Fruit fly (Drosophila melanogaster): ENCODE data around the gene CG32986.
A peak's percentile ranks its signal among the peaks of the same experiment; 100 is the strongest.

Gene CG32986

DNA sequence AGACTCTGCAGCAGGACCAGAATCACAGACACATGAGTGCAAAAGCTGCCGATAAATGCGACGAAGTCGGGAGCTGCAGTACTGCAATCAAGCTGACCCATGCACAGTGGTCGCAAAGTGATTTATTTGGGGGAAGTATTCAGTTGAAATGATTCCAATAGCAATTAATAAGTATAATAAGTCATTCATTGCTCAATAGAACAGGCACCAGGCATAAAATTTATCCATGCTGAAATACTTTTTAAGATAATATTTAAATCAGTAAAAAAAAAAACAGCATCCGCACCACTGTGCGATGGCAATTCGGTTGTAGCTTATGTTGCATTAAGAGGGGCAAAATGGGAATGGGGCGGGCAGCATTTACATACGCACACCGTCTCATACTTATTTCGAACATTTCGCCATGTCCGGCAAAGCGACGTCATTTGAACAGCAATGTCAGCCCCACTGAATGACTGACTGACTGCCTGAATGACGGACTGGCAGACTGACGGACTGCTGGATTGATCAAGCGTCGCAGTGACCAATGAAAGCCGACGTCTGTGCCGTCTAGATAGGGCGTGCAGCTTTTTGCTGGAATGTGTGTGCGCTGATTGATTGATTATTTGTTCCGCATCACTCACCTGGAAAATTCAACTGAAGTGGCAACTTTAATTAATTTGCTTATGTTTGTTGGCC, 27.6 kb upstream of the CG32986 start (continued):
- peak; percentile 37; the same call in 1 of the 2 replicates for TF ChIP-seq klu (GFP tag; IDR thresholded peaks at IDR 0.05)
- TF ChIP-seq grau (tag; optimal IDR thresholded peaks at IDR 0.05), result peak; percentile 50
- peak; percentile 51; the same call in 1 of the 3 replicates for TF ChIP-seq CG7357 (GFP tag; IDR thresholded peaks at IDR 0.05)
- peak; percentile 25 for TF ChIP-seq Antp (GFP tag; optimal IDR thresholded peaks at IDR 0.05)
- peak; percentile 86 for TF ChIP-seq nmo (GFP tag; optimal IDR thresholded peaks at IDR 0.05)
- no peak for TF ChIP-seq CG12769 (tag; optimal IDR thresholded peaks at IDR 0.05)
- TF ChIP-seq dati (GFP tag; IDR thresholded peaks at IDR 0.05), result no peak
- TF ChIP-seq Hmr (GFP tag; optimal IDR thresholded peaks at IDR 0.05), result no peak
- no peak for TF ChIP-seq her (GFP tag; optimal IDR thresholded peaks at IDR 0.05)
- TF ChIP-seq CG8924 (tag; optimal IDR thresholded peaks at IDR 0.05), result peak; percentile 54
- TF ChIP-seq ci (GFP tag; IDR thresholded peaks at IDR 0.05), result peak; percentile 91
- no peak for TF ChIP-seq bigmax (GFP tag; optimal IDR thresholded peaks at IDR 0.05)
- no peak for TF ChIP-seq sc (optimal IDR thresholded peaks at IDR 0.05)
- peak; percentile 39 for TF ChIP-seq sc (GFP tag; optimal IDR thresholded peaks at IDR 0.05)
- no peak for TF ChIP-seq CG4282 (GFP tag; optimal IDR thresholded peaks at IDR 0.05)
- peak; percentile 99 for TF ChIP-seq CG8281 (tag; optimal IDR thresholded peaks at IDR 0.05)
- TF ChIP-seq ac (GFP tag; optimal IDR thresholded peaks at IDR 0.05), result no peak
- peak; percentile 77 for TF ChIP-seq seq (GFP tag; IDR thresholded peaks at IDR 0.05)
- peak; percentile 31 for TF ChIP-seq CG12659 (GFP tag; optimal IDR thresholded peaks at IDR 0.05)
- TF ChIP-seq CG7745 (tag; optimal IDR thresholded peaks at IDR 0.05), result no peak
- TF ChIP-seq Dfd (GFP tag; optimal IDR thresholded peaks at IDR 0.05), result no peak
- peak; percentile 18 for TF ChIP-seq Neu2 (GFP tag; optimal IDR thresholded peaks at IDR 0.05; ENCODE audit: borderline replicate concordance)
- peak; percentile 71; the same call in 2 of the 3 replicates for TF ChIP-seq Optix (GFP tag; IDR thresholded peaks at IDR 0.05)
- no peak for TF ChIP-seq amos (GFP tag; IDR thresholded peaks at IDR 0.05; ENCODE audit: partially characterized antibody)
- peak; percentile 45 for TF ChIP-seq Nf-YC (tag; optimal IDR thresholded peaks at IDR 0.05)
- TF ChIP-seq CG43689 (GFP tag; IDR thresholded peaks at IDR 0.05), result peak; percentile 55; the same call in 1 of the 2 replicates
- TF ChIP-seq esg (GFP tag; conservative IDR thresholded peaks at IDR 0.05), result peak; percentile 85
- 0 out of 2 replicates have a peak, but pooled peaks have one; percentile 70 for TF ChIP-seq CG32767 (GFP tag; IDR thresholded peaks at IDR 0.05)
- TF ChIP-seq CG18476 (GFP tag; optimal IDR thresholded peaks at IDR 0.05), result peak; percentile 77
- no peak for TF ChIP-seq CG9609 (GFP tag; optimal IDR thresholded peaks at IDR 0.05)
- no peak for TF ChIP-seq CG3281 (GFP tag; optimal IDR thresholded peaks at IDR 0.05)
- no peak for TF ChIP-seq Fer2 (tag; optimal IDR thresholded peaks at IDR 0.05)
- no peak for TF ChIP-seq CG18011 (GFP tag; optimal IDR thresholded peaks at IDR 0.05)
- 0 out of 3 replicates have a peak, but pooled peaks have one; percentile 53 for TF ChIP-seq CG7963 (GFP tag; IDR thresholded peaks at IDR 0.05; ENCODE audit: partially characterized antibody)
- TF ChIP-seq nau (GFP tag; optimal IDR thresholded peaks at IDR 0.05), result no peak
- peak; percentile 63 for TF ChIP-seq Oaz (GFP tag; IDR thresholded peaks at IDR 0.05)
- peak; percentile 63 for TF ChIP-seq ssp (GFP tag; IDR thresholded peaks at IDR 0.05)
- TF ChIP-seq CG30431 (GFP tag; optimal IDR thresholded peaks at IDR 0.05), result peak; percentile 57
- TF ChIP-seq Sry-δ (GFP tag; optimal IDR thresholded peaks at IDR 0.05), result peak; percentile 1
- peak; percentile 64 for TF ChIP-seq CG30403 (GFP tag; optimal IDR thresholded peaks at IDR 0.05)
- TF ChIP-seq Atf6 (GFP tag; IDR thresholded peaks at IDR 0.05), result peak; percentile 67; the same call in 1 of the 2 replicates
- peak; percentile 18 for TF ChIP-seq CG10654 (GFP tag; optimal IDR thresholded peaks at IDR 0.05)
- peak; percentile 58 for TF ChIP-seq CG12391 (tag; optimal IDR thresholded peaks at IDR 0.05)
- TF ChIP-seq CG11560 (tag; IDR thresholded peaks at IDR 0.05), result no peak
- no peak for TF ChIP-seq sqz (GFP tag; optimal IDR thresholded peaks at IDR 0.05)
- peak; percentile 91 for TF ChIP-seq sens (GFP tag)
- no peak for TF ChIP-seq insv (GFP tag; optimal IDR thresholded peaks at IDR 0.05)
- peak; percentile 30 for TF ChIP-seq repo (GFP tag; optimal IDR thresholded peaks at IDR 0.05)
- no peak for TF ChIP-seq hth (optimal IDR thresholded peaks at IDR 0.05)
- TF ChIP-seq zfh2 (GFP tag; optimal IDR thresholded peaks at IDR 0.05), result no peak

Data from whole organism, embryonic.